Fruit fly (Drosophila melanogaster) whole organism, adult: Measurements from ENCODE around the gene CG6345.

Experiments
- CG11617 ChIP-seq: fragments of 200-800 bp; sonication (Bioruptor generic); optimal IDR thresholded peaks from 2 replicates; lab custom pipeline; 2017; ENCODE audit warnings: mild to moderate bottlenecking, missing biosample characterization, missing genetic modification reagents, missing genetic modification characterization
- CG12768 ChIP-seq: fragments of 200-800 bp; sonication (Bioruptor generic); optimal IDR thresholded peaks from 2 replicates; lab custom pipeline; 2017; ENCODE audit warnings: missing biosample characterization, missing genetic modification characterization, mild to moderate bottlenecking, moderate library complexity, missing genetic modification reagents
- CG1620 ChIP-seq: fragments of 200-800 bp; sonication (Bioruptor generic); optimal IDR thresholded peaks from 2 replicates; lab custom pipeline; 2016; ENCODE audit warnings: missing biosample characterization, missing genetic modification characterization
- CG33017 ChIP-seq: fragments of 200-800 bp; sonication (Bioruptor generic); optimal IDR thresholded peaks from 2 replicates; lab custom pipeline; 2018; ENCODE audit warnings: missing biosample characterization, mild to moderate bottlenecking, missing genetic modification characterization, moderate library complexity
- CG7045 ChIP-seq: fragments of 200-800 bp; sonication (Bioruptor generic); optimal IDR thresholded peaks from 2 replicates; lab custom pipeline; 2017; ENCODE audit warnings: missing biosample characterization, mild to moderate bottlenecking, missing genetic modification characterization
- CG7101 ChIP-seq: fragments of 200-800 bp; sonication (Bioruptor generic); optimal IDR thresholded peaks from 2 replicates; lab custom pipeline; 2018; ENCODE audit warnings: missing biosample characterization, mild to moderate bottlenecking, missing genetic modification characterization, moderate library complexity
- Clk ChIP-seq: fragments of 200-800 bp; sonication (Bioruptor generic); optimal IDR thresholded peaks from 2 replicates; lab custom pipeline; 2017; ENCODE audit warnings: missing biosample characterization, missing genetic modification characterization
- Crg-1 ChIP-seq: fragments of 200-800 bp; sonication (Bioruptor generic); optimal IDR thresholded peaks from 2 replicates; lab custom pipeline; 2016; ENCODE audit warnings: missing biosample characterization, missing genetic modification characterization
- Hr96 ChIP-seq: fragments of 200-800 bp; sonication (Bioruptor generic); optimal IDR thresholded peaks from 2 replicates; lab custom pipeline; 2016; ENCODE audit warnings: missing biosample characterization, missing genetic modification characterization
- Mnt ChIP-seq: fragments of 200-800 bp; sonication (Bioruptor generic); optimal IDR thresholded peaks from 2 replicates; lab custom pipeline; 2016; ENCODE audit warnings: missing biosample characterization, mild to moderate bottlenecking, missing genetic modification characterization
- cic ChIP-seq: fragments of 200-800 bp; sonication (Bioruptor generic); optimal IDR thresholded peaks from 2 replicates; lab custom pipeline; 2017; ENCODE audit warnings: missing biosample characterization, mild to moderate bottlenecking, missing genetic modification characterization, moderate library complexity
- cnc ChIP-seq, 2 experiments: fragments of >200 bp; optimal IDR thresholded peaks; 2 replicates each; lab custom pipeline; 2017
- kay ChIP-seq: fragments of 200-800 bp; sonication (Bioruptor generic); peaks from one replicate; lab custom pipeline; 2016; ENCODE audit warnings: missing biosample characterization, missing genetic modification characterization, borderline replicate concordance
- ovo ChIP-seq: fragments of 200-800 bp; sonication (Bioruptor generic); optimal IDR thresholded peaks from 2 replicates; lab custom pipeline; 2016; ENCODE audit warnings: missing biosample characterization, missing genetic modification characterization
- tj ChIP-seq: fragments of 200-800 bp; sonication (Bioruptor generic); optimal IDR thresholded peaks from 3 replicates; lab custom pipeline; 2017; ENCODE audit warnings: missing biosample characterization, mild to moderate bottlenecking, missing genetic modification characterization, moderate library complexity

The CG6345 gene

dm6 chr3R:10369799-10370198, 46.0 kb downstream of the CG6345 start:
- TF ChIP-seq cnc (optimal IDR thresholded peaks at IDR 0.05; lab: Kevin White, UChicago) (no peak), CG7045 (GFP tag; lab: Kevin White, UChicago) (no peak), CG1620 (no peak), Mnt (no peak), tj (GFP tag; lab: Kevin White, UChicago) (no peak), Hr96 (GFP tag; lab: Kevin White, UChicago) (no peak), CG33017 (tag; lab: Kevin White, UChicago) (no peak), Clk (GFP tag; lab: Kevin White, UChicago) (no peak), CG12768 (GFP tag; lab: Kevin White, UChicago) (no peak)

- no peak for TF ChIP-seq kay (GFP tag; lab: Kevin White, UChicago)
- no peak for TF ChIP-seq cnc (optimal IDR thresholded peaks at IDR 0.05; lab: Kevin White, UChicago)
- TF ChIP-seq CG11617 = no peak
- TF ChIP-seq Crg-1 = no peak
- no peak for TF ChIP-seq Hr96 (GFP tag; lab: Kevin White, UChicago)
- no peak for TF ChIP-seq tj (GFP tag; lab: Kevin White, UChicago)
- no peak for TF ChIP-seq CG12768 (GFP tag; lab: Kevin White, UChicago)
- no peak for TF ChIP-seq cic
- no peak for TF ChIP-seq CG7101 (tag; lab: Kevin White, UChicago)
- no peak for TF ChIP-seq CG7045 (GFP tag; lab: Kevin White, UChicago)
Measured at dm6 chr3R:10368251-10368650, 47.6 kb downstream of the CG6345 start.

dm6 chr3R:10364287-10364686, 51.6 kb downstream of the CG6345 start:
- TF ChIP-seq ovo (GFP tag; lab: Kevin White, UChicago) (no peak), Hr96 (GFP tag; lab: Kevin White, UChicago) (no peak), Clk (GFP tag; lab: Kevin White, UChicago) (no peak), CG12768 (GFP tag; lab: Kevin White, UChicago) (no peak), tj (GFP tag; lab: Kevin White, UChicago) (no peak)
